Worm (Caenorhabditis elegans) whole organism, young adult: ENCODE data around the gene Y5F2A.4.

Experiments
- B0035.1 ChIP-seq: sonication (generic microtip); optimal IDR thresholded peaks from 2 replicates; lab custom pipeline; 2016; ENCODE audit warnings: missing genetic modification characterization, mild to moderate bottlenecking, missing compliant biosample characterization, missing genotype, missing genetic modification reagents
- C06A6.2 ChIP-seq: fragments of 200-800 bp; sonication (Bioruptor generic); conservative IDR thresholded peaks from 2 replicates; pipeline ENCODE4 v1.3.6; 2022; ENCODE audit warnings: missing genetic modification characterization, missing compliant biosample characterization
- D2030.7 ChIP-seq: fragments of 200-800 bp; sonication (Bioruptor generic); IDR thresholded peaks from 2 replicates; pipeline ENCODE4 v1.3.6; 2022; ENCODE audit warnings: missing genetic modification reagents, missing genetic modification characterization, missing compliant biosample characterization
- F22D6.2 ChIP-seq: sonication (generic microtip); optimal IDR thresholded peaks from 2 replicates; lab custom pipeline; 2016; ENCODE audit warnings: mild to moderate bottlenecking, missing genetic modification characterization, missing compliant biosample characterization
- F33H1.4 ChIP-seq: fragments of 200-800 bp; sonication (Bioruptor generic); IDR thresholded peaks from 2 replicates; pipeline ENCODE4 v1.3.6; 2022; ENCODE audit warnings: missing genetic modification reagents, missing genetic modification characterization, missing compliant biosample characterization
- F39B2.1 ChIP-seq: fragments of 200-800 bp; sonication (Bioruptor generic); IDR thresholded peaks from 2 replicates; pipeline ENCODE4 v1.3.6; 2022; ENCODE audit warnings: missing genetic modification reagents, missing genetic modification characterization, missing compliant biosample characterization
- F55B11.4 ChIP-seq: sonication (generic microtip); optimal IDR thresholded peaks from 2 replicates; lab custom pipeline; 2016; ENCODE audit warnings: missing compliant biosample characterization, missing genetic modification characterization, borderline replicate concordance; ENCODE audit not compliant: insufficient read depth
- K11D2.4 ChIP-seq: fragments of 200-800 bp; sonication (Bioruptor generic); IDR thresholded peaks from 2 replicates; pipeline ENCODE4 v1.3.6; 2022; ENCODE audit warnings: missing genetic modification reagents, missing genetic modification characterization, missing compliant biosample characterization
- K12H6.12 ChIP-seq: fragments of 200-800 bp; sonication (Bioruptor generic); optimal IDR thresholded peaks from 2 replicates; lab custom pipeline; 2018; ENCODE audit warnings: mild to moderate bottlenecking, missing genetic modification characterization, missing compliant biosample characterization
- T07F8.4 ChIP-seq: sonication (generic microtip); optimal IDR thresholded peaks from 2 replicates; lab custom pipeline; 2016; ENCODE audit warnings: mild to moderate bottlenecking, missing genetic modification characterization, moderate library complexity, missing compliant biosample characterization
- Y53F4B.3 ChIP-seq: fragments of 200-800 bp; sonication (Bioruptor generic); IDR thresholded peaks from 2 replicates; pipeline ENCODE4 v1.3.6; 2022; ENCODE audit warnings: missing genetic modification reagents, missing genetic modification characterization, missing compliant biosample characterization
- Y79H2A.3 ChIP-seq: fragments of 200-800 bp; sonication (Bioruptor generic); conservative IDR thresholded peaks from 2 replicates; pipeline ENCODE4 v1.3.6; 2022; ENCODE audit warnings: missing genetic modification reagents, missing genetic modification characterization, missing compliant biosample characterization
- ama-1 ChIP-seq, 3 experiments: fragments of 150-350 bp in 1 of 3; sonication (generic microtip) in 2 of 3; optimal IDR thresholded peaks; 2 replicates each; lab custom pipeline; 2014 to 2018; ENCODE audit warnings: missing biosample characterization in 2 of 3, missing genetic modification characterization in 2 of 3, missing genetic modification reagents in 2 of 3
- aptf-3 ChIP-seq: fragments of 200-800 bp; sonication (Bioruptor generic); IDR thresholded peaks from 2 replicates; pipeline ENCODE4 v1.3.6; 2022; ENCODE audit warnings: missing genetic modification characterization, missing compliant biosample characterization
- atf-7 ChIP-seq: sonication (generic microtip); optimal IDR thresholded peaks from 2 replicates; lab custom pipeline; 2017; ENCODE audit warnings: mild to moderate bottlenecking, missing genetic modification characterization, missing compliant biosample characterization
- attf-6 ChIP-seq: fragments of 200-800 bp; sonication (Bioruptor generic); IDR thresholded peaks from 2 replicates; pipeline ENCODE4 v1.3.6; 2022; ENCODE audit warnings: missing genetic modification reagents, missing genetic modification characterization, missing compliant biosample characterization
- bed-2 ChIP-seq: fragments of 200-800 bp; sonication (Bioruptor generic); IDR thresholded peaks from 2 replicates; pipeline ENCODE4 v1.3.6; 2022; ENCODE audit warnings: missing genetic modification reagents, missing genetic modification characterization, missing compliant biosample characterization
- cebp-1 ChIP-seq, 2 experiments: fragments of 200-800 bp in 1 of 2; sonication (Bioruptor generic) in 1 of 2; sonication (generic microtip) in 1 of 2; IDR thresholded peaks in 1 of 2; optimal IDR thresholded peaks in 1 of 2; 2 replicates each; pipeline versions ENCODE4 v1.3.6 to Lab custom; 2017 to 2022; ENCODE audit warnings: missing compliant biosample characterization in 2 of 2, missing genetic modification characterization in 2 of 2, mild to moderate bottlenecking in 1 of 2, missing genetic modification reagents in 1 of 2, moderate library complexity in 1 of 2
- ceh-27 ChIP-seq: fragments of 200-800 bp; sonication (Bioruptor generic); optimal IDR thresholded peaks from 2 replicates; lab custom pipeline; 2018; ENCODE audit warnings: mild to moderate bottlenecking, missing genetic modification characterization, moderate library complexity, missing compliant biosample characterization
- ceh-79 ChIP-seq: sonication (generic microtip); optimal IDR thresholded peaks from 2 replicates; lab custom pipeline; 2017; ENCODE audit warnings: mild to moderate bottlenecking, missing genetic modification characterization, missing compliant biosample characterization
- ceh-91 ChIP-seq: fragments of 200-800 bp; sonication (Bioruptor generic); IDR thresholded peaks from 2 replicates; pipeline ENCODE4 v1.3.6; 2022; ENCODE audit warnings: missing genetic modification reagents, missing genetic modification characterization, missing compliant biosample characterization
- die-1 ChIP-seq: sonication (generic microtip); optimal IDR thresholded peaks from 2 replicates; lab custom pipeline; 2016; ENCODE audit warnings: missing genotype, mild to moderate bottlenecking, missing genetic modification characterization, missing compliant biosample characterization
- dox-1 ChIP-seq: fragments of 200-800 bp; sonication (Bioruptor generic); IDR thresholded peaks from 2 replicates; pipeline ENCODE4 v1.3.6; 2022; ENCODE audit warnings: missing genetic modification reagents, missing genetic modification characterization, missing compliant biosample characterization
- egl-44 ChIP-seq: fragments of 200-800 bp; sonication (Bioruptor generic); IDR thresholded peaks from 2 replicates; pipeline ENCODE4 v1.3.6; 2022; ENCODE audit warnings: missing genetic modification reagents, missing genetic modification characterization, missing compliant biosample characterization
- him-1 ChIP-seq: sonication (generic microtip); optimal IDR thresholded peaks from 2 replicates; lab custom pipeline; 2016; ENCODE audit warnings: missing genotype, missing genetic modification reagents, missing genetic modification characterization, missing compliant biosample characterization
- hlh-12 ChIP-seq: sonication (generic microtip); optimal IDR thresholded peaks from 2 replicates; lab custom pipeline; 2016; ENCODE audit warnings: missing genetic modification characterization, missing compliant biosample characterization
- lag-1 ChIP-seq: fragments of 200-800 bp; sonication (Bioruptor generic); IDR thresholded peaks from 2 replicates; pipeline ENCODE4 v1.3.6; 2022; ENCODE audit warnings: missing genetic modification reagents, missing genetic modification characterization, missing compliant biosample characterization
- let-607 ChIP-seq, 2 experiments: fragments of 200-800 bp in 1 of 2; sonication (Bioruptor generic) in 1 of 2; sonication (generic microtip) in 1 of 2; optimal IDR thresholded peaks; 2 replicates each; lab custom pipeline; 2016 to 2018; ENCODE audit warnings: mild to moderate bottlenecking in 2 of 2, missing compliant biosample characterization in 2 of 2, missing genetic modification characterization in 2 of 2, moderate library complexity in 2 of 2, missing genotype in 1 of 2
- lin-35 ChIP-seq, 3 experiments: fragments of 150-350 bp in 2 of 3; sonication (generic microtip) in 1 of 3; optimal IDR thresholded peaks; 2 replicates each; lab custom pipeline; 2014 to 2018; ENCODE audit warnings: missing biosample characterization in 3 of 3, missing genetic modification characterization in 3 of 3, missing genetic modification reagents in 3 of 3
- lin-40 ChIP-seq: sonication (generic microtip); optimal IDR thresholded peaks from 2 replicates; lab custom pipeline; 2016; ENCODE audit warnings: missing genetic modification characterization, mild to moderate bottlenecking, missing compliant biosample characterization, missing genotype, missing genetic modification reagents
- lir-1 ChIP-seq: fragments of 200-800 bp; sonication (Bioruptor generic); conservative IDR thresholded peaks from 2 replicates; pipeline ENCODE4 v1.3.6; 2022; ENCODE audit warnings: missing genetic modification reagents, missing genetic modification characterization, missing compliant biosample characterization
- madf-8 ChIP-seq: fragments of 200-800 bp; sonication (Bioruptor generic); conservative IDR thresholded peaks from 2 replicates; pipeline ENCODE4 v1.3.6; 2022; ENCODE audit warnings: missing genetic modification reagents, missing genetic modification characterization, missing compliant biosample characterization
- mel-28 ChIP-seq: sonication (generic microtip); optimal IDR thresholded peaks from 2 replicates; lab custom pipeline; 2016; ENCODE audit warnings: borderline replicate concordance, mild to moderate bottlenecking, missing genetic modification characterization, missing compliant biosample characterization
- mes-4 ChIP-seq: sonication (generic microtip); optimal IDR thresholded peaks from 2 replicates; lab custom pipeline; 2016; ENCODE audit warnings: missing genotype, missing genetic modification characterization, missing compliant biosample characterization
- nfya-2 ChIP-seq: fragments of 200-800 bp; sonication (Bioruptor generic); IDR thresholded peaks from 2 replicates; pipeline ENCODE4 v1.3.6; 2022; ENCODE audit warnings: missing genetic modification reagents, missing genetic modification characterization, missing compliant biosample characterization
- nfyb-1 ChIP-seq: fragments of 200-800 bp; sonication (Bioruptor generic); IDR thresholded peaks from 2 replicates; pipeline ENCODE4 v1.3.6; 2022; ENCODE audit warnings: missing genetic modification reagents, missing genetic modification characterization, missing compliant biosample characterization
- nhr-120 ChIP-seq: fragments of 200-800 bp; sonication (Bioruptor generic); IDR thresholded peaks from 2 replicates; pipeline ENCODE4 v1.3.6; 2022; ENCODE audit warnings: missing genetic modification characterization, missing compliant biosample characterization
- pha-4 ChIP-seq: fragments of 150-350 bp; sonication (generic microtip); optimal IDR thresholded peaks from 2 replicates; lab custom pipeline; 2014; ENCODE audit warnings: missing biosample characterization, missing genetic modification reagents, missing genetic modification characterization
- rcor-1 ChIP-seq: fragments of 200-800 bp; sonication (Bioruptor generic); IDR thresholded peaks from 2 replicates; pipeline ENCODE4 v1.3.6; 2022; ENCODE audit warnings: missing genetic modification reagents, missing genetic modification characterization, missing compliant biosample characterization
- rec-8 ChIP-seq, 2 experiments: sonication (generic microtip); optimal IDR thresholded peaks; 2 replicates each; lab custom pipeline; 2016; ENCODE audit warnings: mild to moderate bottlenecking in 2 of 2, missing genetic modification characterization in 2 of 2, missing genetic modification reagents in 2 of 2, missing genotype in 2 of 2, missing biosample characterization in 1 of 2, missing compliant biosample characterization in 1 of 2, moderate library complexity in 1 of 2
- snpc-1.3 ChIP-seq: sonication (generic microtip); optimal IDR thresholded peaks from 2 replicates; lab custom pipeline; 2017; ENCODE audit warnings: missing genetic modification characterization, mild to moderate bottlenecking, missing compliant biosample characterization, antibody characterized with exemption, moderate library complexity, missing genotype, missing genetic modification reagents; ENCODE audit not compliant: insufficient read depth
- snpc-4 ChIP-seq, 5 experiments: fragments of 150-350 bp in 1 of 5; sonication (generic microtip) in 4 of 5; optimal IDR thresholded peaks; 2 replicates each; lab custom pipeline; 2014 to 2018; ENCODE audit warnings: missing genetic modification characterization in 5 of 5, missing biosample characterization in 3 of 5, antibody characterized with exemption in 2 of 5, mild to moderate bottlenecking in 2 of 5, missing compliant biosample characterization in 2 of 5, missing genotype in 2 of 5, moderate library complexity in 2 of 5, missing genetic modification reagents in 1 of 5
- zfh-2 ChIP-seq: fragments of 200-800 bp; sonication (Bioruptor generic); conservative IDR thresholded peaks from 2 replicates; pipeline ENCODE4 v1.3.6; 2022; ENCODE audit warnings: missing genetic modification reagents, missing genetic modification characterization, missing compliant biosample characterization
- ztf-26 ChIP-seq: sonication (generic microtip); optimal IDR thresholded peaks from 2 replicates; lab custom pipeline; 2017; ENCODE audit warnings: missing genetic modification characterization, missing compliant biosample characterization
- ztf-3 ChIP-seq: fragments of 200-800 bp; sonication (Bioruptor generic); optimal IDR thresholded peaks from 2 replicates; lab custom pipeline; 2018; ENCODE audit warnings: mild to moderate bottlenecking, missing genetic modification characterization, missing compliant biosample characterization

The Y5F2A.4 gene

DNA sequence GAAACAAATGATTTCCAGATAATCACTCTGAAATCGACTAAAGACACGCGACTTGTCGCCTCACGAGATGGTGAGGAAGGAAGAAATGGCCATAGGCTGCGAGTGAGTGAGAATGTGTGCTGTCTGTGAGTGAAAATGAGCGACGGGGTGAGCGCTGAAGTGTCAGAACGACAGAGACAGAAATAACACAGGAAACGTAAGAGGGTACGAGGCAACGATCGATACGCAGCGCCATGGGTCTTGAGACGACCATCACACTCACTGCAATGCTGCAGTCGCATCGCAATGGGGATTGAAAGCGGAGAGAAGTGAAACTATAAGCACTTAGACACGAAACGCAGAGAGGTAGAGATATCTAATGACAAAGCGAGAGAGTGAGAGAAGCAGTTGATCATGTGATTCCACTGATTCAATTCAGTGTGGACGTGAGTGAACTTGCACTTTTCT lies 4.4 kb upstream of the Y5F2A.4 start (continued):
- TF ChIP-seq lag-1 (GFP tag; lab: Robert Waterston, UW) (no peak), C06A6.2 (peak; percentile 89), ama-1 (optimal IDR thresholded peaks at IDR 0.05; lab: Kevin White, UChicago) (peak; percentile 24), ama-1 (GFP tag; optimal IDR thresholded peaks at IDR 0.05; lab: Kevin White, UChicago) (peak in 1 of 2 experiments; percentile 40), ztf-26 (tag; lab: Kevin White, UChicago) (peak; percentile 81), ztf-3 (no peak), K12H6.12 (tag; lab: Kevin White, UChicago) (peak; percentile 90), egl-44 (peak; percentile 54; the same call in 1 of the 2 replicates), ceh-79 (tag; lab: Kevin White, UChicago) (peak; percentile 46), F39B2.1 (GFP tag; lab: Robert Waterston, UW) (0 out of 2 replicates have a peak, but pooled peaks have one; percentile 12), madf-8 (GFP tag; lab: Robert Waterston, UW) (no peak), snpc-1.3 (no peak), lin-35 (GFP tag; optimal IDR thresholded peaks at IDR 0.05; lab: Kevin White, UChicago) (peak in 1 of 3 experiments; percentile 87), nfyb-1 (GFP tag; lab: Robert Waterston, UW) (peak; percentile 90), die-1 (tag; lab: Kevin White, UChicago) (peak; percentile 70), nfya-2 (GFP tag; lab: Robert Waterston, UW) (no peak), D2030.7 (GFP tag; lab: Robert Waterston, UW) (no peak), attf-6 (GFP tag; lab: Robert Waterston, UW) (peak; percentile 13; the same call in 1 of the 2 replicates), T07F8.4 (tag; lab: Kevin White, UChicago) (peak; percentile 59), F33H1.4 (peak; percentile 62), Y53F4B.3 (GFP tag; lab: Robert Waterston, UW) (no peak), pha-4 (tag; lab: Kevin White, UChicago) (no peak), cebp-1 (GFP tag; IDR thresholded peaks at IDR 0.05; lab: Robert Waterston, UW) (0 out of 2 replicates have a peak, but pooled peaks have one; percentile 56), cebp-1 (tag; optimal IDR thresholded peaks at IDR 0.05; lab: Kevin White, UChicago) (peak; percentile 92), atf-7 (tag; lab: Kevin White, UChicago) (peak; percentile 87), F22D6.2 (tag; lab: Kevin White, UChicago) (peak; percentile 64), rcor-1 (GFP tag; lab: Robert Waterston, UW) (peak; percentile 63), mel-28 (tag; lab: Kevin White, UChicago) (peak; percentile 65), dox-1 (GFP tag; lab: Robert Waterston, UW) (peak; percentile 83), K11D2.4 (GFP tag; lab: Robert Waterston, UW) (peak; percentile 86; the same call in 1 of the 2 replicates), bed-2 (GFP tag; lab: Robert Waterston, UW) (peak; percentile 30; the same call in 1 of the 2 replicates), aptf-3 (GFP tag; lab: Robert Waterston, UW) (no peak), him-1 (tag; lab: Kevin White, UChicago) (no peak), ceh-27 (GFP tag; lab: Kevin White, UChicago) (peak; percentile 90), ceh-91 (GFP tag; lab: Robert Waterston, UW) (no peak), let-607 (tag; optimal IDR thresholded peaks at IDR 0.05; lab: Kevin White, UChicago) (peak; percentile 85 to 87), lin-40 (tag; lab: Kevin White, UChicago) (peak; percentile 93), snpc-4 (GFP tag; optimal IDR thresholded peaks at IDR 0.05; lab: Kevin White, UChicago) (no peak), snpc-4 (tag; optimal IDR thresholded peaks at IDR 0.05; lab: Kevin White, UChicago) (peak; percentile 47 to 73 (median 58)), zfh-2 (peak; percentile 95), nhr-120 (GFP tag; lab: Robert Waterston, UW) (no peak), B0035.1 (peak; percentile 46), lir-1 (GFP tag; lab: Robert Waterston, UW) (peak; percentile 97), hlh-12 (tag; lab: Kevin White, UChicago) (no peak), rec-8 (tag; optimal IDR thresholded peaks at IDR 0.05; lab: Kevin White, UChicago) (peak in 1 of 2 experiments; percentile 7), mes-4 (tag; lab: Kevin White, UChicago) (no peak), Y79H2A.3 (GFP tag; lab: Robert Waterston, UW) (no peak; the same call in 1 of the 2 replicates), F55B11.4 (no peak)
